Worm (Caenorhabditis elegans) whole organism, midembryonic: ENCODE results near the gene gly-7.
A peak's percentile ranks its signal among the peaks of the same experiment; 100 is the strongest.

Source experiments
- T22C8.4 ChIP-seq: fragments of 200-800 bp; sonication (Bioruptor generic); IDR thresholded peaks from 2 replicates; pipeline ENCODE4 v1.3.6; 2022; ENCODE audit warnings: missing genetic modification characterization, missing compliant biosample characterization
- cog-1 ChIP-seq: sonication (generic microtip); optimal IDR thresholded peaks from 2 replicates; lab custom pipeline; 2016; ENCODE audit warnings: missing genetic modification characterization, missing compliant biosample characterization
- flt-1 ChIP-seq: fragments of 200-800 bp; sonication (Bioruptor generic); IDR thresholded peaks from 2 replicates; pipeline ENCODE4 v1.3.6; 2022; ENCODE audit warnings: missing genetic modification characterization, missing compliant biosample characterization
- klf-2 ChIP-seq: fragments of 200-800 bp; sonication (Bioruptor generic); conservative IDR thresholded peaks from 2 replicates; pipeline ENCODE4 v1.3.6; 2022; ENCODE audit warnings: missing genetic modification reagents, missing genetic modification characterization, missing compliant biosample characterization
- med-1 ChIP-seq: sonication (generic microtip); optimal IDR thresholded peaks from 2 replicates; lab custom pipeline; 2017; ENCODE audit warnings: missing genetic modification characterization, mild to moderate bottlenecking, missing compliant biosample characterization, antibody characterized with exemption, missing genetic modification reagents; ENCODE audit not compliant: insufficient read depth
- ref-1 ChIP-seq: fragments of 200-800 bp; sonication (Bioruptor generic); conservative IDR thresholded peaks from 2 replicates; pipeline ENCODE4 v1.3.6; 2022; ENCODE audit warnings: missing genetic modification reagents, missing genetic modification characterization, missing compliant biosample characterization
- tab-1 ChIP-seq: fragments of 200-800 bp; sonication (Bioruptor generic); IDR thresholded peaks from 2 replicates; pipeline ENCODE4 v1.3.6; 2022; ENCODE audit warnings: missing genetic modification characterization, missing compliant biosample characterization
- ztf-23 ChIP-seq: fragments of 200-800 bp; sonication (Bioruptor generic); IDR thresholded peaks from 2 replicates; pipeline ENCODE4 v1.3.6; 2022; ENCODE audit warnings: missing genetic modification reagents, missing genetic modification characterization, missing compliant biosample characterization
- ztf-29 ChIP-seq: fragments of 200-800 bp; sonication (Bioruptor generic); IDR thresholded peaks from 2 replicates; pipeline ENCODE4 v1.3.6; 2022; ENCODE audit warnings: missing genetic modification reagents, missing genetic modification characterization, missing compliant biosample characterization

gly-7 gene

ce11 chrV:1805724-1806316, 15.3 kb downstream of the gly-7 start:
- TF ChIP-seq flt-1 (GFP tag; lab: Robert Waterston, UW) (no peak), cog-1 (no peak), ztf-29 (GFP tag; lab: Robert Waterston, UW) (no peak)

DNA sequence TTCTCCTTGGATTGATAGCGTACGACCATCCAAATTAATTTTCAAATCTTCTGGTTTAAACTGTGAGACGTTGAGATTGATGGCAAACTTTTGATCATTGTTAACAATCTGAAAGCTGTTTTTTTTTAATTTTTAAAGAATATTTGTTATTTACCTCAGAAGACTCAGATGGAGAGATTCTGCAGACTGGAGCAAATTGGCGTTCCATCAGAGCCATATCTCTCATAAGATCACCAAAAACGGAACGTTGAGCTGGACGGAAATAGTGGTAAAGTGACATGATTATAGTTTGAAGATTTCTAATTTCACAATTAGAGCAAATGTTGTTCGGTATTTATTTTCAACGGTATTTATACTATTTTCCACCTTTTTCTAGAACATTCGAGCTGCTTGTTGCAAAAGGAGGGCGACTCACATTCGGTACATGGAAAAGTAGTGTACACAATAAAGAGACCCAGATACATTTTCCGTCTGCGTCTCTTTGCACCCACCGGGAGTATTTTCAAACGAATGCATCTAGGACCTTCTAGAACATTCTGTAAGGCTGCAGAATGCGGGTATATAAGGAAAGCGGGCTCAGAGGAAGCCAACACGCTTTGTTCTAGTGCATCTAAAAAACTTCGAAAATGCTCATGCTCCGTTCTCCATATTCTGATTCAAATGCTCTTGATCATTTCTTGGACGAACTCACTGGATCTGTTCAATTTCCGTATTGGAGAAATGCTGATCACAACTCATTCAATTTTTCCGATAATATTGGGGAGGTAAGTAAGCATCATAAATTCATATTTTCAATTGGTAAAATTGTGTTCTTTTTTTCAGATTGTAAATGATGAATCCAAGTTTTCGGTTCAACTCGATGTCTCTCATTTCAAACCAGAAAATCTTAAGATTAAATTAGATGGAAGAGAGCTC, 16.2 kb downstream of the gly-7 start, which contains the start of the genes hsp-16.2 and hsp-16.41:
Gene hsp-16.2, minus strand, starts transcription at position 313 of the 915 bp plus-strand sequence.
Gene hsp-16.41, plus strand, starts transcription at position 534 of the 915 bp plus-strand sequence.
- TF ChIP-seq ztf-29 (GFP tag; lab: Robert Waterston, UW) (no peak), ztf-23 (GFP tag; lab: Robert Waterston, UW) (0 out of 2 replicates have a peak, but pooled peaks have one; percentile 26)

DNA sequence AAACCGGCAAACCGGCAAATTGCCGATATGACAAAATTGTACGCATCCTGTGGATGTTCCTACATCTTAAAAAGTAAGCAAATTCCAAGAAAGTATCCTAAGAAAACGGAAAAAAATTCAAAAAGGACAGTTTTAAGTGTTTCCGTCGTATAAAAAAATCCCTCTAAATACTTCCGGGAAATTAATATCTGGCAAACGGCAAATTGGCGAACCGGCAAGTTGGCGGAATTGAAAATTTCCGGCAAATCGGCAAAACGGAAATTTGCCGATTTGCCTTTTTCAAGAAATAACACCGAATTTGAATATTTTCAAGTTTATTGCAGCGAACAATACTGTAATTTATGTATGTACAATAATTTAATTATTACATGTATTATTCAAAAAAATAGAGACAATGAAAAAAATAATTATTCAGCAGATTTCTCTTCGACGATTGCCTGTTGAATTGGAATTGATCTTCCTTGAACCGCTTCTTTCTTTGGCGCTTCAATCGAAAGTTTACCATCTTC, 17.0 kb downstream of the gly-7 start:
- no peak for TF ChIP-seq med-1 (GFP tag; lab: Kevin White, UChicago)
- TF ChIP-seq klf-2 = no peak
- TF ChIP-seq ztf-23 (GFP tag; lab: Robert Waterston, UW) = no peak
- TF ChIP-seq cog-1 = no peak
- TF ChIP-seq tab-1 (GFP tag; lab: Robert Waterston, UW) = no peak
- TF ChIP-seq ztf-29 (GFP tag; lab: Robert Waterston, UW) = no peak
- TF ChIP-seq flt-1 (GFP tag; lab: Robert Waterston, UW) = no peak
- TF ChIP-seq ref-1 = no peak
- TF ChIP-seq T22C8.4 (GFP tag; lab: Robert Waterston, UW) = no peak

ce11 chrV:1803043-1803442, 18.1 kb downstream of the gly-7 start, which contains the start of gene srt-41:
TSS of gene srt-41 (minus strand) at chrV:1803143.
- TF ChIP-seq tab-1 (GFP tag; lab: Robert Waterston, UW) = no peak
- TF ChIP-seq T22C8.4 (GFP tag; lab: Robert Waterston, UW) = no peak
- no peak for TF ChIP-seq ztf-23 (GFP tag; lab: Robert Waterston, UW)
- no peak for TF ChIP-seq cog-1
- TF ChIP-seq ref-1 = no peak
- no peak for TF ChIP-seq ztf-29 (GFP tag; lab: Robert Waterston, UW)
- TF ChIP-seq med-1 (GFP tag; lab: Kevin White, UChicago) = no peak
- TF ChIP-seq flt-1 (GFP tag; lab: Robert Waterston, UW) = no peak
- TF ChIP-seq klf-2 = no peak

- TF ChIP-seq flt-1 (GFP tag; lab: Robert Waterston, UW) (no peak), med-1 (GFP tag; lab: Kevin White, UChicago) (no peak)
These were observed 23.2 kb downstream of the gly-7 start, which contains the start of gene F36H9.10 for ce11 chrV:1797900-1798299. TSS of gene F36H9.10 (plus strand) at chrV:1798200.

DNA sequence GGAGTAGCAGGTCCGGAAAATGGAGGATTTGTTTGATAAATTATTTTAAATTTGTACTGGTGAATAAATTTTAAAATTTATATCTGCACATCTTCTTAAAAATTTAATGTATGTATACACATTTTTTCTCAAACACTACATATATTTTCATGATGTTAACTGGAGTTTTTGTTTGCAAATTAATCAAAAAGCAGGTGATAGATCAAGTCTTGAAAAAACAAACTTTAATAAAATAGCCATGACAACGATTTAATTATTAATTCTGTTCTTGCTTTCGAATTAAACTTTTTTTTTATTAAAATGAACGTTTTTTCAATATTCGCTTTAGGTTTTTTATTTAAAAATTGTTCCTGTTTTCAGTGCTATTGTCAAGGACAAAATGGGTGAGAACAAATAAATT, 26.9 kb downstream of the gly-7 start, which contains the start of gene F36H9.1:
Gene F36H9.1, plus strand, starts transcription at position 301 of the 400 bp plus-strand sequence.
- TF ChIP-seq klf-2 (no peak), ztf-23 (GFP tag; lab: Robert Waterston, UW) (no peak), cog-1 (no peak)

- TF ChIP-seq ztf-23 (GFP tag; lab: Robert Waterston, UW) (no peak), T22C8.4 (GFP tag; lab: Robert Waterston, UW) (no peak), ztf-29 (GFP tag; lab: Robert Waterston, UW) (no peak), tab-1 (GFP tag; lab: Robert Waterston, UW) (no peak)
These were observed 31.6 kb downstream of the gly-7 start for ce11 chrV:1789495-1789894.

- no peak for TF ChIP-seq med-1 (GFP tag; lab: Kevin White, UChicago)
- TF ChIP-seq T22C8.4 (GFP tag; lab: Robert Waterston, UW) = no peak
- no peak for TF ChIP-seq tab-1 (GFP tag; lab: Robert Waterston, UW)
- no peak for TF ChIP-seq klf-2
- TF ChIP-seq ref-1 = no peak
- no peak for TF ChIP-seq ztf-29 (GFP tag; lab: Robert Waterston, UW)
- TF ChIP-seq cog-1 = no peak
- TF ChIP-seq ztf-23 (GFP tag; lab: Robert Waterston, UW) = no peak
- no peak for TF ChIP-seq flt-1 (GFP tag; lab: Robert Waterston, UW)
These were observed 33.0 kb downstream of the gly-7 start, which contains the start of gene F36H9.2 for ce11 chrV:1788157-1788556. TSS of gene F36H9.2 (plus strand) at chrV:1788457.

- TF ChIP-seq flt-1 (GFP tag; lab: Robert Waterston, UW) (no peak), cog-1 (no peak), T22C8.4 (GFP tag; lab: Robert Waterston, UW) (no peak), ztf-23 (GFP tag; lab: Robert Waterston, UW) (no peak), klf-2 (no peak), med-1 (GFP tag; lab: Kevin White, UChicago) (no peak), ref-1 (no peak), ztf-29 (GFP tag; lab: Robert Waterston, UW) (no peak), tab-1 (GFP tag; lab: Robert Waterston, UW) (no peak)
These were observed 39.2 kb downstream of the gly-7 start, which contains the start of gene F36H9.5 for ce11 chrV:1781922-1782321. TSS of gene F36H9.5 (minus strand) at chrV:1782022.

DNA sequence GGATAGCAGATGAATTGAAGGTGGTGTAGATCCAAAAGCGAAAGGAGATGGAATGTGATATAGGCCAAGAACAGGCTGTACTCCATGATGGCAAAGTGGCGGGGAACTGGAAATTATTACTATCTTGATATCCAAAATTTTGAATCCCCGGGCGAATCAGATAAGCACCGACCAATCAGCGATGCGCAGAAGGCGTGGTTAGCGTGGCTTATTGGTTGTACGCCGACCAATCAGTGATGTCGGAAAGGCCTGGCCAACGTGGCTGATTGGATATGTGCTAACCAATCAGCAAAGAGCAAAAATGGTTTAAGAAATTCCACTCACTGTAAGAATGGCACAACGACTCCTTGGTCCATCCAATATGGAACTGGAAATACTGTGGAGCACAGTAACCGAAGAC, 41.1 kb downstream of the gly-7 start:
- TF ChIP-seq T22C8.4 (GFP tag; lab: Robert Waterston, UW) (no peak), ref-1 (no peak), ztf-29 (GFP tag; lab: Robert Waterston, UW) (no peak), cog-1 (no peak), ztf-23 (GFP tag; lab: Robert Waterston, UW) (no peak), flt-1 (GFP tag; lab: Robert Waterston, UW) (no peak), tab-1 (GFP tag; lab: Robert Waterston, UW) (no peak), med-1 (GFP tag; lab: Kevin White, UChicago) (no peak), klf-2 (no peak)
